Fruit fly (Drosophila melanogaster) Kc167 (cell line): ENCODE results near the gene sna.

ENCODE experiments used
- Myc ChIP-seq: fragments of >200 bp; optimal IDR thresholded peaks from 2 replicates; lab custom pipeline; 2017; ENCODE audit warnings: missing external identifiers
- Sin3A ChIP-seq: fragments of >200 bp; optimal IDR thresholded peaks from 2 replicates; lab custom pipeline; 2018; ENCODE audit warnings: missing external identifiers
- h ChIP-seq: fragments of >200 bp; optimal IDR thresholded peaks from 3 replicates; lab custom pipeline; 2018; ENCODE audit warnings: missing external identifiers
- insv ChIP-seq: fragments of >200 bp; optimal IDR thresholded peaks from 3 replicates; lab custom pipeline; 2018; ENCODE audit warnings: missing external identifiers
- psq ChIP-seq: fragments of >200 bp; optimal IDR thresholded peaks from 2 replicates; lab custom pipeline; 2017; ENCODE audit warnings: missing external identifiers
- ttk ChIP-seq: sonication (Bioruptor generic); optimal IDR thresholded peaks from 2 replicates; lab custom pipeline; 2017; ENCODE audit warnings: missing external identifiers

The sna gene

dm6 chr2L:15486525-15487128, 8.6 kb upstream of the sna start:
- no peak for TF ChIP-seq Sin3A (lab: Kevin White, UChicago)
- no peak for TF ChIP-seq ttk (lab: Kevin White, UChicago)
- TF ChIP-seq Myc (lab: Kevin White, UChicago) = no peak
- no peak for TF ChIP-seq h
- no peak for TF ChIP-seq psq (lab: Kevin White, UChicago)

- TF ChIP-seq Myc (lab: Kevin White, UChicago) (no peak), insv (no peak), h (no peak), Sin3A (lab: Kevin White, UChicago) (no peak), ttk (lab: Kevin White, UChicago) (no peak)
These were observed 7.8 kb upstream of the sna start for dm6 chr2L:15485626-15486486.

dm6 chr2L:15484429-15484828, 6.4 kb upstream of the sna start, which contains the start of gene Tim17b2:
Tim17b2 (plus strand) TSS chr2L:15484729.
- TF ChIP-seq insv (no peak), psq (lab: Kevin White, UChicago) (no peak), Sin3A (lab: Kevin White, UChicago) (no peak), h (no peak), ttk (lab: Kevin White, UChicago) (no peak), Myc (lab: Kevin White, UChicago) (no peak)

dm6 chr2L:15479670-15480197, 1.7 kb upstream of the sna start:
- TF ChIP-seq psq (lab: Kevin White, UChicago) (no peak), h (no peak), Myc (lab: Kevin White, UChicago) (no peak), ttk (lab: Kevin White, UChicago) (no peak), Sin3A (lab: Kevin White, UChicago) (no peak), insv (no peak)

- TF ChIP-seq Sin3A (lab: Kevin White, UChicago) (no peak), psq (lab: Kevin White, UChicago) (no peak), h (no peak), ttk (lab: Kevin White, UChicago) (no peak)
These were observed 3.1 kb downstream of the sna start for dm6 chr2L:15474911-15475310.

- TF ChIP-seq insv (no peak), Sin3A (lab: Kevin White, UChicago) (no peak), ttk (lab: Kevin White, UChicago) (no peak), psq (lab: Kevin White, UChicago) (no peak), h (no peak), Myc (lab: Kevin White, UChicago) (no peak)
These were observed 3.7 kb downstream of the sna start for dm6 chr2L:15474402-15474801.

dm6 chr2L:15471565-15471964, 6.5 kb downstream of the sna start:
- TF ChIP-seq ttk (lab: Kevin White, UChicago) (no peak), h (no peak), Myc (lab: Kevin White, UChicago) (no peak), Sin3A (lab: Kevin White, UChicago) (no peak), insv (no peak), psq (lab: Kevin White, UChicago) (no peak)

- TF ChIP-seq insv (no peak), Sin3A (lab: Kevin White, UChicago) (no peak), h (no peak), psq (lab: Kevin White, UChicago) (no peak), ttk (lab: Kevin White, UChicago) (no peak)
These were observed 7.4 kb downstream of the sna start for dm6 chr2L:15470514-15471134.

- TF ChIP-seq Sin3A (lab: Kevin White, UChicago) = no peak
- no peak for TF ChIP-seq insv
- no peak for TF ChIP-seq h
- TF ChIP-seq Myc (lab: Kevin White, UChicago) = no peak
These were observed 9.3 kb downstream of the sna start for dm6 chr2L:15468776-15469175.

- TF ChIP-seq ttk (lab: Kevin White, UChicago) (no peak), h (no peak), Myc (lab: Kevin White, UChicago) (no peak), Sin3A (lab: Kevin White, UChicago) (no peak), psq (lab: Kevin White, UChicago) (no peak), insv (no peak)
These were observed 12.1 kb downstream of the sna start for dm6 chr2L:15465932-15466331.

dm6 chr2L:15465121-15465520, 12.9 kb downstream of the sna start:
- no peak for TF ChIP-seq insv
- TF ChIP-seq h = no peak
- no peak for TF ChIP-seq Sin3A (lab: Kevin White, UChicago)
- no peak for TF ChIP-seq ttk (lab: Kevin White, UChicago)
- no peak for TF ChIP-seq Myc (lab: Kevin White, UChicago)
- TF ChIP-seq psq (lab: Kevin White, UChicago) = no peak

dm6 chr2L:15463515-15463914, 14.5 kb downstream of the sna start:
- TF ChIP-seq ttk (lab: Kevin White, UChicago) (no peak), insv (no peak), h (no peak), Myc (lab: Kevin White, UChicago) (no peak), Sin3A (lab: Kevin White, UChicago) (no peak), psq (lab: Kevin White, UChicago) (no peak)
